Worm (Caenorhabditis elegans): ENCODE data around the gene col-97.

ce11 chrIII:13024281-13024680 lies 30.8 kb upstream of the col-97 start, which contains the start of gene cyp-13A12:
- TF ChIP-seq W03F9.2 (tag; optimal IDR thresholded peaks at IDR 0.05) (no peak), him-1 (tag; optimal IDR thresholded peaks at IDR 0.05) (no peak), dao-5 (tag; optimal IDR thresholded peaks at IDR 0.05) (no peak)

Measured in whole organism, L4/young adult.